Worm (Caenorhabditis elegans) whole organism, L1 larva: ENCODE data around the gene mig-10.

Experiments
- aly-2 ChIP-seq: fragments of 150-350 bp; optimal IDR thresholded peaks from 2 replicates; lab custom pipeline; 2014; ENCODE audit warnings: missing biosample characterization, missing genetic modification characterization
- egl-13 ChIP-seq: sonication (generic microtip); optimal IDR thresholded peaks from 2 replicates; lab custom pipeline; 2016; ENCODE audit warnings: missing genotype, missing genetic modification reagents, missing genetic modification characterization, missing compliant biosample characterization
- ets-5 ChIP-seq: fragments of 200-800 bp; sonication (Bioruptor generic); IDR thresholded peaks from 2 replicates; pipeline ENCODE4 v1.3.6; 2022; ENCODE audit warnings: missing genetic modification characterization, missing compliant biosample characterization
- fkh-10 ChIP-seq: sonication (generic microtip); optimal IDR thresholded peaks from 2 replicates; lab custom pipeline; 2017; ENCODE audit warnings: missing biosample characterization, missing genetic modification reagents, missing genetic modification characterization
- skn-1 ChIP-seq: fragments of 150-350 bp; optimal IDR thresholded peaks from 2 replicates; lab custom pipeline; 2014; ENCODE audit warnings: missing biosample characterization, missing genetic modification characterization

DNA sequence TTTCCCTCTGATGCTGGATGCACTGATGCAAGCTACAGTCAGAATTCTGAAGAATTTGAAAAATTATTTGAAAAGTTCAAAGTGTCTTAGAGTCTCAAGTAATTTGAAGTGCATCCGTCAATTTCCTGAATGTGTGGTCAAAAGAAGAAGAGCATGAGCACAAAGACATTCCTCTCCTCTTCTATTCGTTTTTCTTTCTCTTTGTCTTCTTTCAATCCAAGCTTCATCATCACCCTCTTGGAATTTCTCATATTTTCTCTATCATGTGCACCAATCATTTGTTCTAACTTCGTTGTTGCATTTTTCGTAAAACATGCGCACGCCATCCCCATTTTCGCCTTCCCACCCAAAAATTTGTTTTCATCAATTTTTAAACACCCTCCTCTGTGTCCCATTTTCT is 7.1 kb downstream of the mig-10 start:
- no peak for TF ChIP-seq skn-1
- no peak for TF ChIP-seq egl-13 (tag; lab: Kevin White, UChicago)
- no peak for TF ChIP-seq ets-5 (GFP tag; lab: Robert Waterston, UW)
- TF ChIP-seq fkh-10 (GFP tag; lab: Kevin White, UChicago) = peak; percentile 62
- no peak for TF ChIP-seq aly-2 (tag; lab: Kevin White, UChicago)
